Fruit fly (Drosophila melanogaster): Measurements from ENCODE around the gene CG17633.

dm6 chr2L:9749745-9750144 lies 19.1 kb upstream of the CG17633 start, which contains the start of gene Cyp4e3:
- TF ChIP-seq psq (optimal IDR thresholded peaks at IDR 0.05) (no peak), h (optimal IDR thresholded peaks at IDR 0.05) (no peak), insv (optimal IDR thresholded peaks at IDR 0.05) (no peak), Myc (optimal IDR thresholded peaks at IDR 0.05) (no peak)

All from Kc167 (cell line).